Worm (Caenorhabditis elegans) whole organism, late embryonic: ENCODE results near the gene Y6G8.6.

Experiments used
- F13H6.1 ChIP-seq: sonication (generic microtip); optimal IDR thresholded peaks from 2 replicates; lab custom pipeline; 2016; ENCODE audit warnings: missing genetic modification characterization, missing compliant biosample characterization
- K02D7.2 ChIP-seq: sonication (generic microtip); optimal IDR thresholded peaks from 2 replicates; lab custom pipeline; 2017; ENCODE audit warnings: mild to moderate bottlenecking, missing genetic modification characterization, missing compliant biosample characterization
- K09A11.1 ChIP-seq: sonication (generic microtip); optimal IDR thresholded peaks from 2 replicates; lab custom pipeline; 2017; ENCODE audit warnings: antibody characterized with exemption, mild to moderate bottlenecking, missing genetic modification characterization, missing compliant biosample characterization; ENCODE audit not compliant: insufficient read depth
- T23F11.4 ChIP-seq: fragments of 200-800 bp; sonication (Bioruptor generic); optimal IDR thresholded peaks from 2 replicates; lab custom pipeline; 2018; ENCODE audit warnings: mild to moderate bottlenecking, missing genetic modification characterization, missing compliant biosample characterization
- ahr-1 ChIP-seq: sonication (generic microtip); optimal IDR thresholded peaks from 2 replicates; lab custom pipeline; 2016; ENCODE audit warnings: missing genetic modification characterization, missing compliant biosample characterization
- ama-1 ChIP-seq: fragments of 150-350 bp; optimal IDR thresholded peaks from 2 replicates; lab custom pipeline; 2014
- ceh-14 ChIP-seq: sonication (generic microtip); optimal IDR thresholded peaks from 2 replicates; lab custom pipeline; 2016; ENCODE audit warnings: missing genotype, missing genetic modification characterization, missing compliant biosample characterization
- ceh-18 ChIP-seq: sonication (generic microtip); optimal IDR thresholded peaks from 2 replicates; lab custom pipeline; 2016; ENCODE audit warnings: missing genetic modification characterization, missing compliant biosample characterization
- ceh-19 ChIP-seq: fragments of 200-800 bp; sonication (Bioruptor generic); optimal IDR thresholded peaks from 2 replicates; lab custom pipeline; 2018; ENCODE audit warnings: mild to moderate bottlenecking, missing genetic modification characterization, missing compliant biosample characterization
- ceh-22 ChIP-seq: sonication (generic microtip); optimal IDR thresholded peaks from 2 replicates; lab custom pipeline; 2017; ENCODE audit warnings: missing biosample characterization, missing genetic modification characterization
- ceh-24 ChIP-seq: sonication (generic microtip); optimal IDR thresholded peaks from 2 replicates; lab custom pipeline; 2016; ENCODE audit warnings: mild to moderate bottlenecking, missing genetic modification characterization, missing compliant biosample characterization
- ceh-34 ChIP-seq: sonication (generic microtip); optimal IDR thresholded peaks from 2 replicates; lab custom pipeline; 2016; ENCODE audit warnings: mild to moderate bottlenecking, missing genetic modification characterization, missing compliant biosample characterization
- ceh-45 ChIP-seq: fragments of 200-800 bp; sonication (Bioruptor generic); IDR thresholded peaks from 2 replicates; pipeline ENCODE4 v1.3.6; 2022; ENCODE audit warnings: missing genetic modification reagents, missing genetic modification characterization, missing compliant biosample characterization
- ceh-48 ChIP-seq: sonication (generic microtip); optimal IDR thresholded peaks from 2 replicates; lab custom pipeline; 2016; ENCODE audit warnings: missing genetic modification characterization, inconsistent platforms, missing compliant biosample characterization
- ceh-6 ChIP-seq: fragments of 200-800 bp; sonication (Bioruptor generic); optimal IDR thresholded peaks from 2 replicates; lab custom pipeline; 2018; ENCODE audit warnings: mild to moderate bottlenecking, missing genetic modification characterization, missing compliant biosample characterization
- ceh-9 ChIP-seq: sonication (generic microtip); optimal IDR thresholded peaks from 2 replicates; lab custom pipeline; 2016; ENCODE audit warnings: mild to moderate bottlenecking, missing genetic modification characterization, inconsistent platforms, missing compliant biosample characterization
- che-1 ChIP-seq: sonication (generic microtip); optimal IDR thresholded peaks from 2 replicates; lab custom pipeline; 2016; ENCODE audit warnings: mild to moderate bottlenecking, missing genetic modification characterization, missing compliant biosample characterization
- elt-2 ChIP-seq: sonication (generic microtip); optimal IDR thresholded peaks from 2 replicates; lab custom pipeline; 2016; ENCODE audit warnings: missing genetic modification reagents, missing genetic modification characterization, missing compliant biosample characterization
- elt-4 ChIP-seq: sonication (generic microtip); optimal IDR thresholded peaks from 2 replicates; lab custom pipeline; 2016; ENCODE audit warnings: missing genetic modification characterization, missing compliant biosample characterization
- ets-4 ChIP-seq: sonication (generic microtip); optimal IDR thresholded peaks from 2 replicates; lab custom pipeline; 2016; ENCODE audit warnings: missing genetic modification characterization, missing compliant biosample characterization
- eyg-1 ChIP-seq: sonication (generic microtip); optimal IDR thresholded peaks from 2 replicates; lab custom pipeline; 2016; ENCODE audit warnings: missing genotype, missing genetic modification characterization, missing compliant biosample characterization
- fkh-10 ChIP-seq: fragments of 150-350 bp; optimal IDR thresholded peaks from 2 replicates; lab custom pipeline; 2014; ENCODE audit warnings: missing biosample characterization, missing genetic modification reagents, missing genetic modification characterization
- hlh-13 ChIP-seq: fragments of 200-800 bp; sonication (Bioruptor generic); optimal IDR thresholded peaks from 2 replicates; lab custom pipeline; 2018; ENCODE audit warnings: mild to moderate bottlenecking, missing genetic modification characterization, missing compliant biosample characterization
- hlh-15 ChIP-seq: sonication (generic microtip); optimal IDR thresholded peaks from 2 replicates; lab custom pipeline; 2016; ENCODE audit warnings: missing genetic modification characterization, missing compliant biosample characterization
- hlh-30 ChIP-seq: sonication (generic microtip); optimal IDR thresholded peaks from 2 replicates; lab custom pipeline; 2017; ENCODE audit warnings: antibody characterized with exemption, missing genetic modification characterization, missing compliant biosample characterization; ENCODE audit not compliant: insufficient read depth
- hlh-8 ChIP-seq: sonication (generic microtip); optimal IDR thresholded peaks from 2 replicates; lab custom pipeline; 2016; ENCODE audit warnings: missing genotype, missing genetic modification characterization, missing compliant biosample characterization
- lin-11 ChIP-seq: fragments of 200-800 bp; sonication (Bioruptor generic); optimal IDR thresholded peaks from 2 replicates; lab custom pipeline; 2018; ENCODE audit warnings: mild to moderate bottlenecking, missing genetic modification characterization, missing compliant biosample characterization
- mec-3 ChIP-seq: sonication (generic microtip); optimal IDR thresholded peaks from 2 replicates; lab custom pipeline; 2016; ENCODE audit warnings: borderline replicate concordance, missing genetic modification characterization, missing compliant biosample characterization
- nfya-1 ChIP-seq: sonication (generic microtip); optimal IDR thresholded peaks from 2 replicates; lab custom pipeline; 2017; ENCODE audit warnings: missing genetic modification characterization, mild to moderate bottlenecking, missing compliant biosample characterization, antibody characterized with exemption, moderate library complexity
- nhr-11 ChIP-seq: fragments of 150-350 bp; optimal IDR thresholded peaks from 2 replicates; lab custom pipeline; 2014; ENCODE audit warnings: missing biosample characterization, missing genetic modification characterization
- nhr-232 ChIP-seq: sonication (generic microtip); optimal IDR thresholded peaks from 2 replicates; lab custom pipeline; 2016; ENCODE audit warnings: missing genetic modification characterization, missing compliant biosample characterization
- npax-4 ChIP-seq: sonication (generic microtip); optimal IDR thresholded peaks from 2 replicates; lab custom pipeline; 2016; ENCODE audit warnings: missing genetic modification characterization, missing compliant biosample characterization
- pag-3 ChIP-seq: sonication (generic microtip); optimal IDR thresholded peaks from 2 replicates; lab custom pipeline; 2016; ENCODE audit warnings: missing compliant biosample characterization, missing genetic modification characterization, borderline replicate concordance
- pha-2 ChIP-seq: sonication (generic microtip); optimal IDR thresholded peaks from 2 replicates; lab custom pipeline; 2017; ENCODE audit warnings: mild to moderate bottlenecking, missing genetic modification characterization, missing compliant biosample characterization
- rnt-1 ChIP-seq: sonication (generic microtip); optimal IDR thresholded peaks from 2 replicates; lab custom pipeline; 2016; ENCODE audit warnings: missing genetic modification characterization, missing compliant biosample characterization
- sox-4 ChIP-seq: sonication (generic microtip); optimal IDR thresholded peaks from 2 replicates; lab custom pipeline; 2017; ENCODE audit warnings: mild to moderate bottlenecking, missing genetic modification characterization, inconsistent platforms, missing compliant biosample characterization
- syd-9 ChIP-seq: sonication (generic microtip); optimal IDR thresholded peaks from 2 replicates; lab custom pipeline; 2016; ENCODE audit warnings: mild to moderate bottlenecking, missing genetic modification characterization, moderate library complexity, missing compliant biosample characterization
- tbx-7 ChIP-seq: sonication (generic microtip); optimal IDR thresholded peaks from 2 replicates; lab custom pipeline; 2016; ENCODE audit warnings: missing genotype, missing genetic modification characterization, missing compliant biosample characterization
- ttx-3 ChIP-seq: sonication (generic microtip); optimal IDR thresholded peaks from 2 replicates; lab custom pipeline; 2016; ENCODE audit warnings: missing genetic modification reagents, missing genetic modification characterization, missing compliant biosample characterization
- unc-42 ChIP-seq: sonication (generic microtip); optimal IDR thresholded peaks from 2 replicates; lab custom pipeline; 2016; ENCODE audit warnings: missing genotype, missing genetic modification characterization, missing compliant biosample characterization
- unc-55 ChIP-seq: sonication (generic microtip); optimal IDR thresholded peaks from 2 replicates; lab custom pipeline; 2017; ENCODE audit warnings: missing biosample characterization, missing genetic modification reagents, missing genetic modification characterization
- unc-86 ChIP-seq: sonication (generic microtip); optimal IDR thresholded peaks from 2 replicates; lab custom pipeline; 2016; ENCODE audit warnings: missing genetic modification characterization, missing compliant biosample characterization
- ztf-16 ChIP-seq: sonication (generic microtip); optimal IDR thresholded peaks from 2 replicates; lab custom pipeline; 2017; ENCODE audit warnings: missing genetic modification characterization, missing compliant biosample characterization

Y6G8.6 gene

DNA sequence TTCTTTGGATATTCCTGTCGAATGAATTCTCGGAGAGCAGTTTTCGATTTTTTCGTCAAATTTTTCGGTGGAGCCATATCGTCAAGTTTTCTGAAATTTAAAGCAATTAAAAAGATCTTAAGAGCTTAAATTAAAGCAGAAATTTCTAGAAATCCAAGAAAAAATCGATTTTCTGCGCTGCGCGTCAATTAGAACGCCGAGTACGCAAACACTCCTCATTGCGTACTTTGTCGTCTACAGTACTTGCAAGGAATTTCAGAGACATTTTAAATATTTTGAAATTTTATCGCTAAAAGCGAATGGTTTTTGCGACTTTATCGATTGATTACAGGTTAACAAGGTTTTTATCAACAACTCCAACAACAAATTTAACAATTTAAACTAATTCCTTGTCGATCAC, 38.5 kb upstream of the Y6G8.6 start:
- TF ChIP-seq sox-4 (tag; lab: Kevin White, UChicago) (no peak), npax-4 (tag; lab: Kevin White, UChicago) (no peak), T23F11.4 (GFP tag; lab: Kevin White, UChicago) (no peak), syd-9 (tag; lab: Kevin White, UChicago) (no peak), hlh-13 (GFP tag; lab: Kevin White, UChicago) (no peak), F13H6.1 (tag; lab: Kevin White, UChicago) (no peak), ama-1 (no peak), ceh-22 (tag; lab: Kevin White, UChicago) (no peak), mec-3 (tag; lab: Kevin White, UChicago) (no peak), pag-3 (tag; lab: Kevin White, UChicago) (no peak), rnt-1 (tag; lab: Kevin White, UChicago) (no peak), eyg-1 (tag; lab: Kevin White, UChicago) (no peak), unc-55 (no peak), nhr-11 (no peak), ceh-6 (GFP tag; lab: Kevin White, UChicago) (no peak)

DNA sequence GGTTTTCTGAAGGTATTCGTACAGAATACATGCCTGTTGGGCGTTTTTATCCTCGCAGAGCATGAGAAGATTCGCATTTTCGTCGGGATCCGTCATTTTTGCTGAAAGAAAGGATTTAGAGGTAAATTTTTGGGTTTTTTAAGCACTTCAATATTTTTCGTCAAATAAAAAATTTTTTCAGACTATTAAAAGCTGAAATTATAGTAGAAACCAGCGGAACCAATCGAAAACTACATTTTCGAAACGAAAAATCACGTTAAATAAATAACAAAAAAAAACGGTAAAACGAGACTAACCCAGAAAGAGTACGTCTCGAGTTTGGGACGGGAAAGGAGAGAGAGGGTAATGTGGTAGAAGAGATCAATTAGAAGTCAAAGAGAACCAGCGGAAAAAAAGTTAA, 33.7 kb upstream of the Y6G8.6 start, which contains the start of gene fbxa-192:
fbxa-192 (minus strand) TSS at position 101 of the 400 bp plus-strand sequence.
- TF ChIP-seq che-1 (tag; lab: Kevin White, UChicago): no peak

DNA sequence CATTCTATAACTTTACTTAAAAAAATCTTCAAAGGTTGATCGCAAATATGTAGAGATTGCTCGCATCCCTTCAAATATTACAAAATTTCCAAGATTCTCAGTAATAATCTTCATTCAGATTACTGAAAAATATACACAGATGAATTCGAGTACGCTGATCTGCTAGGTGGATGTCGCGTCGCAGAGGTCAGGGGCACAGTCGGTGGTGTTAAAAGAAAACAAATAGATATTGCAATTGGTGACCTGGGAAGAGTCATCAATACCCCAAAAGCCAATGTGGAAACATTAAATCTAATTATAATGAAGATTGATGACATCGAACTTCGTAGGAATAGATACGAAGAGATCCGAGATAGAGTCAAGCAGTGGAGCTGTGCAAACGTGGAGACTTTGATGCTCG, 11.9 kb upstream of the Y6G8.6 start, which contains the start of gene F57G4.10:
F57G4.10 (plus strand) TSS at position 301 of the 400 bp plus-strand sequence.
- TF ChIP-seq eyg-1 (tag; lab: Kevin White, UChicago) (no peak), ceh-22 (tag; lab: Kevin White, UChicago) (no peak), npax-4 (tag; lab: Kevin White, UChicago) (no peak), tbx-7 (no peak), nhr-232 (tag; lab: Kevin White, UChicago) (no peak), hlh-30 (tag; lab: Kevin White, UChicago) (no peak), elt-2 (tag; lab: Kevin White, UChicago) (no peak), K09A11.1 (tag; lab: Kevin White, UChicago) (no peak), ceh-9 (no peak), unc-86 (tag; lab: Kevin White, UChicago) (no peak), ztf-16 (no peak), ceh-6 (GFP tag; lab: Kevin White, UChicago) (no peak), nfya-1 (tag; lab: Kevin White, UChicago) (no peak), K02D7.2 (tag; lab: Kevin White, UChicago) (no peak), ceh-18 (no peak), ceh-19 (GFP tag; lab: Kevin White, UChicago) (no peak), pag-3 (tag; lab: Kevin White, UChicago) (no peak), ceh-48 (tag; lab: Kevin White, UChicago) (no peak)

DNA sequence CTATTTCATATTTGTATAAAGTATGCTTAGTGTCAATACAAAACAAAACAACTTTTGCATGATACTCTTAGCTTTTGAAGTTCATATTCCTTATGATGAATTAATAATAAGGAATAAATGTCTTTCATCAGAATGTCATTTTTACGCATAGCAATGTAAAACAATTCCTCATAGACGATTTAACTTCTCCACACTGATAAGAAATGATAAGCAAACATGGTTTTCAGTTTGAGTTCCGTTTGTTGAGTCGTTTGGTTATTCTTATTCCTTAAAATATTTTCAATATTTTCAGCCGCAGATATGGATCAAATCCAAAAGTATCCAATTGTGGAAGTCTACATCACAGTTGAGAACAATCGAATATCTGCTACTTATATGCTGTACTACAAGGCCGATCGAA, 8.2 kb upstream of the Y6G8.6 start, which contains the start of gene F57G4.11:
F57G4.11 (plus strand) TSS at position 301 of the 400 bp plus-strand sequence.
- TF ChIP-seq ahr-1 (tag; lab: Kevin White, UChicago): no peak
- TF ChIP-seq unc-55: no peak
- no peak for TF ChIP-seq ceh-14
- TF ChIP-seq ceh-6 (GFP tag; lab: Kevin White, UChicago): no peak
- no peak for TF ChIP-seq ceh-34
- no peak for TF ChIP-seq hlh-8 (tag; lab: Kevin White, UChicago)
- no peak for TF ChIP-seq nhr-232 (tag; lab: Kevin White, UChicago)
- no peak for TF ChIP-seq pha-2
- no peak for TF ChIP-seq ceh-19 (GFP tag; lab: Kevin White, UChicago)
- no peak for TF ChIP-seq ets-4 (tag; lab: Kevin White, UChicago)
- no peak for TF ChIP-seq elt-4 (tag; lab: Kevin White, UChicago)
- TF ChIP-seq ceh-45 (GFP tag; lab: Robert Waterston, UW): no peak
- TF ChIP-seq hlh-15 (tag; lab: Kevin White, UChicago): no peak
- TF ChIP-seq K09A11.1 (tag; lab: Kevin White, UChicago): no peak
- TF ChIP-seq unc-42 (tag; lab: Kevin White, UChicago): no peak
- TF ChIP-seq ttx-3 (tag; lab: Kevin White, UChicago): no peak
- no peak for TF ChIP-seq fkh-10 (GFP tag; lab: Kevin White, UChicago)
- TF ChIP-seq ceh-24: no peak
- no peak for TF ChIP-seq lin-11 (tag; lab: Kevin White, UChicago)
- TF ChIP-seq ceh-22 (tag; lab: Kevin White, UChicago): no peak
